Worm (Caenorhabditis elegans) whole organism, young adult: ENCODE results near the gene ari-2.

Source experiments
- B0261.1 ChIP-seq: sonication (generic microtip); optimal IDR thresholded peaks from 2 replicates; lab custom pipeline; 2016; ENCODE audit warnings: mild to moderate bottlenecking, missing genetic modification characterization, moderate library complexity, missing compliant biosample characterization
- F39B2.1 ChIP-seq: fragments of 200-800 bp; sonication (Bioruptor generic); IDR thresholded peaks from 2 replicates; pipeline ENCODE4 v1.3.6; 2022; ENCODE audit warnings: missing genetic modification reagents, missing genetic modification characterization, missing compliant biosample characterization
- K11D2.4 ChIP-seq: fragments of 200-800 bp; sonication (Bioruptor generic); IDR thresholded peaks from 2 replicates; pipeline ENCODE4 v1.3.6; 2022; ENCODE audit warnings: missing genetic modification reagents, missing genetic modification characterization, missing compliant biosample characterization
- athp-1 ChIP-seq: sonication (generic microtip); optimal IDR thresholded peaks from 2 replicates; lab custom pipeline; 2017; ENCODE audit warnings: mild to moderate bottlenecking, missing genetic modification characterization, missing compliant biosample characterization
- dpl-1 ChIP-seq: fragments of 150-350 bp; optimal IDR thresholded peaks from 2 replicates; lab custom pipeline; 2014; ENCODE audit warnings: missing biosample characterization, missing genetic modification reagents, missing genetic modification characterization
- nfya-2 ChIP-seq: fragments of 200-800 bp; sonication (Bioruptor generic); IDR thresholded peaks from 2 replicates; pipeline ENCODE4 v1.3.6; 2022; ENCODE audit warnings: missing genetic modification reagents, missing genetic modification characterization, missing compliant biosample characterization
- nfyb-1 ChIP-seq: fragments of 200-800 bp; sonication (Bioruptor generic); IDR thresholded peaks from 2 replicates; pipeline ENCODE4 v1.3.6; 2022; ENCODE audit warnings: missing genetic modification reagents, missing genetic modification characterization, missing compliant biosample characterization
- pbrm-1 ChIP-seq: fragments of 200-800 bp; sonication (Bioruptor generic); IDR thresholded peaks from 2 replicates; pipeline ENCODE4 v1.3.6; 2022; ENCODE audit warnings: missing genetic modification reagents, missing genetic modification characterization, missing compliant biosample characterization
- sea-2 ChIP-seq: fragments of 200-800 bp; sonication (Bioruptor generic); IDR thresholded peaks from 2 replicates; pipeline ENCODE4 v1.3.6; 2022; ENCODE audit warnings: missing genetic modification characterization, missing compliant biosample characterization
- unc-62 ChIP-seq: fragments of 150-350 bp; optimal IDR thresholded peaks from 2 replicates; lab custom pipeline; 2014; ENCODE audit warnings: missing biosample characterization, missing genetic modification reagents, missing genetic modification characterization

DNA sequence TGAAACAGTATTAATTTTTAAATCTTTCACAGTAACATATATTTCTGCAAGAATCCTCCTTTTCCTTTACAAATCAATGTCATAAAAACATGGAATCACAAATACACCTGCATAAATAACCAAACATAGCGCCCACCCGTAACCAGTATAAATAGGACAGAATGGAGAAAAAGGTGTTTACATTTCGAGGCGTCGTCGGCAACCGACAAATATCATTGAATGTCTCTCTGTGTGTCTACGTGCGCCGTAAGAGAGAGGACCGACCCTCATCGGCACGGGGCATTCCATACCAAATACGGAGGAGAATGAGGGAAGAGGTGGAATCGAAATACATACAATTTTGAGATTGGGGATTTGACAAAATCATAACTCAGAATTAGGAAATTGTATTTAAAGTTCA, 14.2 kb downstream of the ari-2 start:
- TF ChIP-seq pbrm-1 (no peak), dpl-1 (GFP tag; lab: Kevin White, UChicago) (no peak), B0261.1 (tag; lab: Kevin White, UChicago) (no peak), unc-62 (GFP tag; lab: Kevin White, UChicago) (no peak), sea-2 (GFP tag; lab: Robert Waterston, UW) (no peak), nfya-2 (no peak), K11D2.4 (GFP tag; lab: Robert Waterston, UW) (no peak), athp-1 (tag; lab: Kevin White, UChicago) (no peak), F39B2.1 (GFP tag; lab: Robert Waterston, UW) (no peak), nfyb-1 (GFP tag; lab: Robert Waterston, UW) (no peak)
